Worm (Caenorhabditis elegans) whole organism, midembryonic: ENCODE measurements around the gene lrch-1.

Experiments
- med-1 ChIP-seq: sonication (generic microtip); optimal IDR thresholded peaks from 2 replicates; lab custom pipeline; 2017; ENCODE audit warnings: missing genetic modification characterization, mild to moderate bottlenecking, missing compliant biosample characterization, antibody characterized with exemption, missing genetic modification reagents; ENCODE audit not compliant: insufficient read depth
- ref-1 ChIP-seq: fragments of 200-800 bp; sonication (Bioruptor generic); conservative IDR thresholded peaks from 2 replicates; pipeline ENCODE4 v1.3.6; 2022; ENCODE audit warnings: missing genetic modification reagents, missing genetic modification characterization, missing compliant biosample characterization
- tab-1 ChIP-seq: fragments of 200-800 bp; sonication (Bioruptor generic); IDR thresholded peaks from 2 replicates; pipeline ENCODE4 v1.3.6; 2022; ENCODE audit warnings: missing genetic modification characterization, missing compliant biosample characterization
- ztf-29 ChIP-seq: fragments of 200-800 bp; sonication (Bioruptor generic); IDR thresholded peaks from 2 replicates; pipeline ENCODE4 v1.3.6; 2022; ENCODE audit warnings: missing genetic modification reagents, missing genetic modification characterization, missing compliant biosample characterization

DNA sequence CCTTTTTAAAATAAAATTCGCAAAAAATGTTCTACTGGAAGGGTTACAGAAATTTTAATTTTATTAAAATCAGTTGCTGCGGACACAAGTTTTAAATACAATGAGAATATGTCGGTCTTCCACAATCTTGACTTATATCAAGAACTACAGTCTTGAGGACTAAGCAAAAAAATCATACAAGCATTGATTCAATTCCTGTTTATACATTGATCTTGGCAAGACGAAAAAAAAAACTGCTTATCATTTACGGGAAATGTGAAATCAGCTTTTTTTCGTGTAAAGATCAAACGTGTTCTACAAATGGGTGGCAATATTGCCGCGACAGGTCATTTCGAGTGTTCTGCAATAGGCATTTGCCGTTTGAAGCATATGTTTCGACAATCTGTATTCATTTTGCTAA is 31.7 kb downstream of the lrch-1 start, which contains the start of gene T13C5.2:
- TF ChIP-seq med-1 (GFP tag; lab: Kevin White, UChicago) (no peak), ref-1 (GFP tag; lab: Robert Waterston, UW) (no peak), ztf-29 (GFP tag; lab: Robert Waterston, UW) (no peak), tab-1 (no peak)
